Worm (Caenorhabditis elegans) whole organism, L1 larva: Measurements from ENCODE around the gene F44D12.6.

Source experiments
- F16B12.6 ChIP-seq: fragments of 150-350 bp; optimal IDR thresholded peaks from 2 replicates; lab custom pipeline; 2014; ENCODE audit warnings: missing biosample characterization, missing genetic modification characterization
- alr-1 ChIP-seq: fragments of 200-800 bp; sonication (Bioruptor generic); optimal IDR thresholded peaks from 2 replicates; lab custom pipeline; 2018; ENCODE audit warnings: borderline replicate concordance, mild to moderate bottlenecking, missing genetic modification characterization, missing compliant biosample characterization
- aly-2 ChIP-seq: fragments of 150-350 bp; optimal IDR thresholded peaks from 2 replicates; lab custom pipeline; 2014; ENCODE audit warnings: missing biosample characterization, missing genetic modification characterization
- ama-1 ChIP-seq: fragments of 150-350 bp; optimal IDR thresholded peaks from 2 replicates; lab custom pipeline; 2014
- blmp-1 ChIP-seq: fragments of 150-350 bp; optimal IDR thresholded peaks from 2 replicates; lab custom pipeline; 2014; ENCODE audit warnings: missing biosample characterization, missing genetic modification characterization
- ceh-63 ChIP-seq: fragments of 200-800 bp; sonication (Bioruptor generic); optimal IDR thresholded peaks from 2 replicates; lab custom pipeline; 2018; ENCODE audit warnings: mild to moderate bottlenecking, missing genetic modification characterization, missing compliant biosample characterization
- ceh-8 ChIP-seq: fragments of 200-800 bp; sonication (Bioruptor generic); optimal IDR thresholded peaks from 2 replicates; lab custom pipeline; 2018; ENCODE audit warnings: mild to moderate bottlenecking, missing genetic modification characterization, moderate library complexity, missing compliant biosample characterization
- dpl-1 ChIP-seq, 3 experiments: fragments of 150-350 bp in 2 of 3; sonication (generic microtip) in 1 of 3; optimal IDR thresholded peaks; 2 replicates each; lab custom pipeline; 2014 to 2017; ENCODE audit warnings: missing biosample characterization in 3 of 3, missing genetic modification characterization in 3 of 3, missing genetic modification reagents in 3 of 3
- efl-1 ChIP-seq, 4 experiments: fragments of 150-350 bp; optimal IDR thresholded peaks in 3 of 4; peaks in 1 of 4; 1 replicate in 1 of 4; 2 replicates in 3 of 4; lab custom pipeline; 2014; ENCODE audit warnings: missing biosample characterization in 2 of 4, missing genetic modification characterization in 2 of 4, missing genetic modification reagents in 2 of 4
- egl-13 ChIP-seq: sonication (generic microtip); optimal IDR thresholded peaks from 2 replicates; lab custom pipeline; 2016; ENCODE audit warnings: missing genotype, missing genetic modification reagents, missing genetic modification characterization, missing compliant biosample characterization
- elt-2 ChIP-seq: sonication (generic microtip); optimal IDR thresholded peaks from 2 replicates; lab custom pipeline; 2016; ENCODE audit warnings: missing genetic modification characterization, mild to moderate bottlenecking, inconsistent platforms, missing compliant biosample characterization, missing genetic modification reagents
- elt-3 ChIP-seq, 6 experiments: fragments of 150-350 bp in 1 of 6; sonication (generic microtip); optimal IDR thresholded peaks; 2 replicates each; lab custom pipeline; 2017 to 2018; ENCODE audit warnings: missing biosample characterization in 6 of 6, missing genetic modification characterization in 6 of 6, inconsistent platforms in 1 of 6
- ets-5 ChIP-seq: fragments of 200-800 bp; sonication (Bioruptor generic); IDR thresholded peaks from 2 replicates; pipeline ENCODE4 v1.3.6; 2022; ENCODE audit warnings: missing genetic modification characterization, missing compliant biosample characterization
- fkh-8 ChIP-seq: sonication (generic microtip); optimal IDR thresholded peaks from 2 replicates; lab custom pipeline; 2016; ENCODE audit warnings: mild to moderate bottlenecking, missing genetic modification characterization, missing compliant biosample characterization
- jun-1 ChIP-seq: fragments of 150-350 bp; optimal IDR thresholded peaks from 2 replicates; lab custom pipeline; 2014; ENCODE audit warnings: missing biosample characterization, missing genetic modification reagents, missing genetic modification characterization
- lin-14 ChIP-seq: fragments of 200-800 bp; sonication (Bioruptor generic); optimal IDR thresholded peaks from 2 replicates; lab custom pipeline; 2018; ENCODE audit warnings: mild to moderate bottlenecking, missing genetic modification characterization, moderate library complexity, missing compliant biosample characterization
- lin-35 ChIP-seq, 2 experiments: fragments of 150-350 bp; optimal IDR thresholded peaks; 2 replicates each; lab custom pipeline; 2014; ENCODE audit warnings: missing biosample characterization in 2 of 2, missing genetic modification characterization in 2 of 2, missing genetic modification reagents in 2 of 2
- lsy-2 ChIP-seq, 2 experiments: fragments of 150-350 bp; optimal IDR thresholded peaks; 2 replicates each; lab custom pipeline; 2014; ENCODE audit warnings: missing biosample characterization in 2 of 2, missing genetic modification characterization in 2 of 2
- mdl-1 ChIP-seq, 2 experiments: fragments of 150-350 bp; optimal IDR thresholded peaks; 2 replicates each; lab custom pipeline; 2014 to 2017; ENCODE audit warnings: missing biosample characterization in 2 of 2, missing genetic modification characterization in 2 of 2, inconsistent platforms in 1 of 2
- mep-1 ChIP-seq: fragments of 150-350 bp; optimal IDR thresholded peaks from 2 replicates; lab custom pipeline; 2014; ENCODE audit warnings: missing biosample characterization, missing genetic modification characterization
- nhr-12 ChIP-seq: sonication (generic microtip); optimal IDR thresholded peaks from 2 replicates; lab custom pipeline; 2017; ENCODE audit warnings: missing biosample characterization, missing genetic modification characterization
- nhr-19 ChIP-seq: fragments of 200-800 bp; sonication (Bioruptor generic); conservative IDR thresholded peaks from 2 replicates; pipeline ENCODE4 v1.3.6; 2022; ENCODE audit warnings: missing genetic modification characterization, missing compliant biosample characterization
- nhr-20 ChIP-seq: sonication (generic microtip); optimal IDR thresholded peaks from 2 replicates; lab custom pipeline; 2016; ENCODE audit warnings: mild to moderate bottlenecking, missing genetic modification characterization, missing compliant biosample characterization
- nhr-47 ChIP-seq: sonication (generic microtip); optimal IDR thresholded peaks from 2 replicates; lab custom pipeline; 2016; ENCODE audit warnings: mild to moderate bottlenecking, missing genetic modification characterization, moderate library complexity, missing compliant biosample characterization
- nhr-71 ChIP-seq: sonication (generic microtip); optimal IDR thresholded peaks from 2 replicates; lab custom pipeline; 2016; ENCODE audit warnings: mild to moderate bottlenecking, missing genetic modification characterization, moderate library complexity, missing compliant biosample characterization
- nhr-85 ChIP-seq: sonication (generic microtip); peaks from one replicate; lab custom pipeline; 2016; ENCODE audit warnings: missing genetic modification characterization, inconsistent platforms, missing compliant biosample characterization
- nhr-90 ChIP-seq: sonication (generic microtip); optimal IDR thresholded peaks from 2 replicates; lab custom pipeline; 2016; ENCODE audit warnings: mild to moderate bottlenecking, missing genetic modification characterization, missing compliant biosample characterization; ENCODE audit not compliant: poor library complexity
- rnt-1 ChIP-seq: sonication (generic microtip); optimal IDR thresholded peaks from 2 replicates; lab custom pipeline; 2016; ENCODE audit warnings: mild to moderate bottlenecking, missing genetic modification characterization, moderate library complexity, missing compliant biosample characterization
- skn-1 ChIP-seq: fragments of 150-350 bp; optimal IDR thresholded peaks from 2 replicates; lab custom pipeline; 2014; ENCODE audit warnings: missing biosample characterization, missing genetic modification characterization
- snpc-4 ChIP-seq: fragments of 150-350 bp; optimal IDR thresholded peaks from 2 replicates; lab custom pipeline; 2014; ENCODE audit warnings: missing biosample characterization, missing genetic modification characterization
- snu-23 ChIP-seq: sonication (generic microtip); optimal IDR thresholded peaks from 2 replicates; lab custom pipeline; 2016; ENCODE audit warnings: missing genetic modification characterization, missing compliant biosample characterization
- sptf-1 ChIP-seq: fragments of 150-350 bp; optimal IDR thresholded peaks from 2 replicates; lab custom pipeline; 2014; ENCODE audit warnings: missing biosample characterization, missing genetic modification characterization
- swsn-7 ChIP-seq: sonication (generic microtip); optimal IDR thresholded peaks from 2 replicates; lab custom pipeline; 2016; ENCODE audit warnings: missing genetic modification characterization, missing compliant biosample characterization
- tbx-2 ChIP-seq: sonication (generic microtip); optimal IDR thresholded peaks from 2 replicates; lab custom pipeline; 2016; ENCODE audit warnings: missing genetic modification characterization, missing compliant biosample characterization
- tlp-1 ChIP-seq: fragments of 150-350 bp; optimal IDR thresholded peaks from 2 replicates; lab custom pipeline; 2014; ENCODE audit warnings: missing biosample characterization, missing genetic modification characterization
- xbp-1 ChIP-seq: sonication (generic microtip); optimal IDR thresholded peaks from 2 replicates; lab custom pipeline; 2016; ENCODE audit warnings: missing genetic modification characterization, missing compliant biosample characterization
- ztf-4 ChIP-seq: fragments of 150-350 bp; optimal IDR thresholded peaks from 2 replicates; lab custom pipeline; 2014; ENCODE audit warnings: missing biosample characterization, missing genetic modification characterization

F44D12.6 gene

ce11 chrIV:10033053-10033452, at the start of gene F44D12.6:
F44D12.6 (plus strand) TSS chrIV:10033353.
- TF ChIP-seq nhr-20 (tag; lab: Kevin White, UChicago) (no peak), nhr-12 (tag; lab: Kevin White, UChicago) (no peak)

DNA sequence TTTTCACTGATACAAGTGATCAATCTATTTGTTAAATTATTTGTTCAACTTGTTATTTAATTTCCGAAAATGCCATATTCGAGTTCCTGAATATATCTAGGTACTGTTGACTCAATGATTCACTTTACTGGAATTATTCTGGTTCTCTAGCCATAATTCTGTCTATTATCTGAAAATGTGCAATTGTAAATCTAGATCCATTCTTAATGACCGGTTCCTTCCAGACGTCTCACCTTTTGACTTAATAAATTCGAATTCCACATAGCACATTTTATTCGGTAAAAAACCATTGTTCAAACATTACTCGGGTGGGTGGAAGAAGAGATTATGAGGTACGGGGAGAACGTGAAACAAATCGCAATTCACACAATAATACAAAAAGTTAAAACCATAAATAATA, 43.7 kb upstream of the F44D12.6 start:
- TF ChIP-seq aly-2 (tag; lab: Kevin White, UChicago) (peak; percentile 61), jun-1 (tag; lab: Kevin White, UChicago) (no peak)
- TF ChIP-seq, all 84 proteins: peak for 1

ce11 chrIV:9993403-9994132, 39.6 kb upstream of the F44D12.6 start:
- TF ChIP-seq aly-2 (tag; lab: Kevin White, UChicago) = no peak
- peak; percentile 33 for TF ChIP-seq skn-1 (tag; lab: Kevin White, UChicago)
- peak; percentile 48 for TF ChIP-seq blmp-1 (tag; lab: Kevin White, UChicago)

ce11 chrIV:9994895-9995394, 38.2 kb upstream of the F44D12.6 start, which contains the start of gene uba-1:
uba-1 (minus strand) TSS chrIV:9994945.
- TF ChIP-seq elt-3 (tag; optimal IDR thresholded peaks at IDR 0.05; lab: Kevin White, UChicago) = no peak
- TF ChIP-seq ztf-4 (tag; lab: Kevin White, UChicago) = peak; percentile 52
- peak in 1 of 2 experiments; percentile 26 for TF ChIP-seq lsy-2 (tag; optimal IDR thresholded peaks at IDR 0.05; lab: Kevin White, UChicago)
- no peak for TF ChIP-seq mdl-1 (tag; optimal IDR thresholded peaks at IDR 0.05; lab: Kevin White, UChicago)
- TF ChIP-seq nhr-71 (tag; lab: Kevin White, UChicago) = peak; percentile 25
- peak in 1 of 2 experiments; percentile 23 for TF ChIP-seq efl-1 (optimal IDR thresholded peaks at IDR 0.05; lab: Kevin White, UChicago)
- TF ChIP-seq efl-1 (GFP tag; optimal IDR thresholded peaks at IDR 0.05 in 1 of 2; lab: Kevin White, UChicago) = peak in 1 of 2 experiments; percentile 82
- no peak for TF ChIP-seq egl-13 (tag; lab: Kevin White, UChicago)
- peak; percentile 22 for TF ChIP-seq tbx-2 (tag; lab: Kevin White, UChicago)
- no peak for TF ChIP-seq ceh-8
- TF ChIP-seq nhr-47 = peak; percentile 13
- peak in 1 of 3 experiments; percentile 51 for TF ChIP-seq dpl-1 (GFP tag; optimal IDR thresholded peaks at IDR 0.05; lab: Kevin White, UChicago)
- TF ChIP-seq swsn-7 (tag; lab: Kevin White, UChicago) = no peak
- TF ChIP-seq nhr-90 = peak; percentile 28
- TF ChIP-seq alr-1 (tag; lab: Kevin White, UChicago) = no peak
- TF ChIP-seq xbp-1 (tag; lab: Kevin White, UChicago) = peak; percentile 8
- peak; percentile 9 for TF ChIP-seq lin-14
- TF ChIP-seq lin-35 (GFP tag; optimal IDR thresholded peaks at IDR 0.05; lab: Kevin White, UChicago) = peak in 1 of 2 experiments; percentile 48
- TF ChIP-seq tlp-1 = no peak
- TF ChIP-seq nhr-85 (tag; lab: Kevin White, UChicago) = peak; percentile 60
- peak; percentile 22 for TF ChIP-seq nhr-20 (tag; lab: Kevin White, UChicago)
- TF ChIP-seq, all 84 proteins: peak for 13

- TF ChIP-seq nhr-19 (GFP tag; lab: Robert Waterston, UW) (peak; percentile 88), snu-23 (GFP tag; lab: Kevin White, UChicago) (peak; percentile 26), elt-2 (tag; lab: Kevin White, UChicago) (peak; percentile 20), nhr-12 (tag; lab: Kevin White, UChicago) (no peak), nhr-71 (tag; lab: Kevin White, UChicago) (peak; percentile 45), ama-1 (lab: Kevin White, UChicago) (no peak), fkh-8 (tag; lab: Kevin White, UChicago) (no peak), ceh-63 (GFP tag; lab: Kevin White, UChicago) (no peak), efl-1 (optimal IDR thresholded peaks at IDR 0.05; lab: Kevin White, UChicago) (no peak), efl-1 (GFP tag; optimal IDR thresholded peaks at IDR 0.05 in 1 of 2; lab: Kevin White, UChicago) (peak in 1 of 2 experiments; percentile 28), mep-1 (tag; lab: Kevin White, UChicago) (peak; percentile 46), lin-35 (GFP tag; optimal IDR thresholded peaks at IDR 0.05; lab: Kevin White, UChicago) (peak; percentile 10 to 14), ets-5 (GFP tag; lab: Robert Waterston, UW) (no peak), nhr-47 (peak; percentile 22), rnt-1 (tag; lab: Kevin White, UChicago) (peak; percentile 12), blmp-1 (tag; lab: Kevin White, UChicago) (peak; percentile 25), lsy-2 (tag; optimal IDR thresholded peaks at IDR 0.05; lab: Kevin White, UChicago) (peak; percentile 11 to 72), lin-14 (no peak), mdl-1 (tag; optimal IDR thresholded peaks at IDR 0.05; lab: Kevin White, UChicago) (peak in 1 of 2 experiments; percentile 28), snpc-4 (tag; lab: Kevin White, UChicago) (no peak), sptf-1 (tag; lab: Kevin White, UChicago) (no peak), xbp-1 (tag; lab: Kevin White, UChicago) (peak; percentile 10), F16B12.6 (tag; lab: Kevin White, UChicago) (peak; percentile 78), dpl-1 (GFP tag; optimal IDR thresholded peaks at IDR 0.05; lab: Kevin White, UChicago) (peak in 1 of 3 experiments; percentile 41)
Observed at ce11 chrIV:9998487-9999218, 34.5 kb upstream of the F44D12.6 start, which contains the start of gene pyp-1. pyp-1 (minus strand) TSS chrIV:9998925.
